Fruit fly (Drosophila melanogaster) whole organism, embryonic: ENCODE results near the gene CG43060.

Experiments
- B-H1 ChIP-seq: fragments of 200-800 bp; sonication (Bioruptor generic); IDR thresholded peaks from 3 replicates; pipeline ENCODE4 v1.3.6; 2022; ENCODE audit warnings: missing biosample characterization, missing genetic modification characterization
- CG10267 ChIP-seq: fragments of 200-800 bp; sonication (Bioruptor generic); optimal IDR thresholded peaks from 2 replicates; lab custom pipeline; 2018; ENCODE audit warnings: missing biosample characterization, mild to moderate bottlenecking, missing genetic modification characterization, moderate library complexity
- CG11456 ChIP-seq: fragments of 200-800 bp; sonication (Bioruptor generic); IDR thresholded peaks from 3 replicates; pipeline ENCODE4 v1.3.6; 2022; ENCODE audit warnings: missing biosample characterization, missing genetic modification characterization
- CG11696 ChIP-seq: fragments of 200-800 bp; sonication (Bioruptor generic); IDR thresholded peaks from 2 replicates; pipeline ENCODE4 v1.3.6; 2022; ENCODE audit warnings: missing biosample characterization, missing genetic modification characterization
- CG12104 ChIP-seq: fragments of 200-800 bp; sonication (Bioruptor generic); optimal IDR thresholded peaks from 3 replicates; lab custom pipeline; 2016; ENCODE audit warnings: missing biosample characterization, missing genetic modification characterization
- CG12299 ChIP-seq: fragments of 200-800 bp; sonication (Bioruptor generic); optimal IDR thresholded peaks from 2 replicates; lab custom pipeline; 2018; ENCODE audit warnings: missing biosample characterization, mild to moderate bottlenecking, missing genetic modification characterization
- CG13287 ChIP-seq: fragments of 200-800 bp; sonication (Bioruptor generic); IDR thresholded peaks from 2 replicates; pipeline ENCODE4 v1.3.6; 2022; ENCODE audit warnings: missing biosample characterization, missing genetic modification characterization; ENCODE audit not compliant: partially characterized antibody
- CG14050 ChIP-seq: fragments of 200-800 bp; sonication (Bioruptor generic); IDR thresholded peaks from 3 replicates; pipeline ENCODE4 v1.3.6; 2022; ENCODE audit warnings: missing biosample characterization, missing genetic modification characterization
- CG14441 ChIP-seq: fragments of 200-800 bp; sonication (Bioruptor generic); IDR thresholded peaks from 2 replicates; pipeline ENCODE4 v1.3.6; 2022; ENCODE audit warnings: missing biosample characterization, missing genetic modification characterization
- CG14860 ChIP-seq: fragments of 200-800 bp; sonication (Bioruptor generic); IDR thresholded peaks from 3 replicates; pipeline ENCODE4 v1.3.6; 2022; ENCODE audit warnings: missing biosample characterization, missing genetic modification characterization; ENCODE audit not compliant: partially characterized antibody
- CG15479 ChIP-seq: fragments of 200-800 bp; sonication (Bioruptor generic); optimal IDR thresholded peaks from 3 replicates; lab custom pipeline; 2019; ENCODE audit warnings: missing biosample characterization, mild to moderate bottlenecking, missing genetic modification characterization, moderate library complexity
- CG18476 ChIP-seq: fragments of 200-800 bp; sonication (Bioruptor generic); optimal IDR thresholded peaks from 2 replicates; lab custom pipeline; 2016; ENCODE audit warnings: missing biosample characterization, mild to moderate bottlenecking, missing genetic modification characterization
- CG2889 ChIP-seq: fragments of 200-800 bp; sonication (Bioruptor generic); IDR thresholded peaks from 3 replicates; pipeline ENCODE4 v1.3.6; 2022; ENCODE audit warnings: missing biosample characterization, missing genetic modification characterization
- CG31224 ChIP-seq: fragments of 200-800 bp; sonication (Bioruptor generic); IDR thresholded peaks from 2 replicates; pipeline ENCODE4 v1.3.6; 2022; ENCODE audit warnings: missing biosample characterization, missing genetic modification characterization
- CG32772 ChIP-seq: fragments of 200-800 bp; sonication (Bioruptor generic); IDR thresholded peaks from 2 replicates; pipeline ENCODE4 v1.3.6; 2022; ENCODE audit warnings: missing biosample characterization, missing genetic modification characterization
- CG4424 ChIP-seq: fragments of 200-800 bp; sonication (Bioruptor generic); optimal IDR thresholded peaks from 3 replicates; lab custom pipeline; 2016; ENCODE audit warnings: missing biosample characterization, missing genetic modification characterization
- CG5245 ChIP-seq: fragments of 200-800 bp; sonication (Bioruptor generic); optimal IDR thresholded peaks from 3 replicates; lab custom pipeline; 2016; ENCODE audit warnings: missing biosample characterization, missing genetic modification characterization
- CG6254 ChIP-seq: fragments of 200-800 bp; sonication (Bioruptor generic); optimal IDR thresholded peaks from 3 replicates; lab custom pipeline; 2017; ENCODE audit warnings: mild to moderate bottlenecking, missing biosample characterization, missing genetic modification reagents, missing genetic modification characterization
- CG7987 ChIP-seq: fragments of 200-800 bp; sonication (Bioruptor generic); optimal IDR thresholded peaks from 2 replicates; lab custom pipeline; 2018; ENCODE audit warnings: missing biosample characterization, mild to moderate bottlenecking, missing genetic modification characterization, moderate library complexity
- CG9797 ChIP-seq: fragments of 200-800 bp; sonication (Bioruptor generic); optimal IDR thresholded peaks from 3 replicates; lab custom pipeline; 2018; ENCODE audit warnings: missing biosample characterization, mild to moderate bottlenecking, missing genetic modification characterization
- CG9817 ChIP-seq: fragments of 200-800 bp; sonication (Bioruptor generic); optimal IDR thresholded peaks from 2 replicates; lab custom pipeline; 2018; ENCODE audit warnings: missing biosample characterization, mild to moderate bottlenecking, missing genetic modification characterization, moderate library complexity
- D19B ChIP-seq: fragments of 200-800 bp; sonication (Bioruptor generic); optimal IDR thresholded peaks from 2 replicates; lab custom pipeline; 2017; ENCODE audit warnings: missing biosample characterization, mild to moderate bottlenecking, missing genetic modification characterization
- Gug ChIP-seq: fragments of 200-800 bp; sonication (Bioruptor generic); IDR thresholded peaks from 4 replicates; pipeline ENCODE4 v1.3.6; 2022; ENCODE audit warnings: missing biosample characterization, missing genetic modification characterization
- HLH4C ChIP-seq: fragments of 200-800 bp; sonication (Bioruptor generic); IDR thresholded peaks from 3 replicates; pipeline ENCODE4 v1.3.6; 2022; ENCODE audit warnings: missing biosample characterization, missing genetic modification characterization; ENCODE audit not compliant: partially characterized antibody
- NfI ChIP-seq: fragments of 200-800 bp; sonication (Bioruptor generic); optimal IDR thresholded peaks from 3 replicates; lab custom pipeline; 2018; ENCODE audit warnings: missing biosample characterization, mild to moderate bottlenecking, missing genetic modification characterization, moderate library complexity
- Xrp1 ChIP-seq: fragments of 200-800 bp; sonication (Bioruptor generic); IDR thresholded peaks from 2 replicates; pipeline ENCODE4 v1.3.6; 2022; ENCODE audit warnings: missing biosample characterization, missing genetic modification characterization
- bsh ChIP-seq, 2 experiments: fragments of 200-800 bp; sonication (Bioruptor generic); optimal IDR thresholded peaks; 2 replicates each; lab custom pipeline; 2017 to 2018; ENCODE audit warnings: mild to moderate bottlenecking in 2 of 2, missing biosample characterization in 2 of 2, missing genetic modification characterization in 2 of 2, moderate library complexity in 1 of 2
- caup ChIP-seq: fragments of 200-800 bp; sonication (Bioruptor generic); optimal IDR thresholded peaks from 3 replicates; lab custom pipeline; 2017; ENCODE audit warnings: missing biosample characterization, mild to moderate bottlenecking, missing genetic modification characterization, moderate library complexity; ENCODE audit not compliant: severe bottlenecking
- ci ChIP-seq: fragments of 200-800 bp; sonication (Bioruptor generic); IDR thresholded peaks from 3 replicates; pipeline ENCODE4 v1.3.6; 2022; ENCODE audit warnings: missing biosample characterization, missing genetic modification characterization
- danr ChIP-seq: fragments of 200-800 bp; sonication (Bioruptor generic); IDR thresholded peaks from 2 replicates; pipeline ENCODE4 v1.3.6; 2022; ENCODE audit warnings: missing biosample characterization, missing genetic modification characterization
- esg ChIP-seq: fragments of 200-800 bp; sonication (Bioruptor generic); conservative IDR thresholded peaks from 2 replicates; pipeline ENCODE4 v1.3.6; 2022; ENCODE audit warnings: missing biosample characterization, missing genetic modification characterization
- fd3F ChIP-seq: fragments of 200-800 bp; sonication (Bioruptor generic); optimal IDR thresholded peaks from 2 replicates; lab custom pipeline; 2018; ENCODE audit warnings: missing biosample characterization, mild to moderate bottlenecking, missing genetic modification characterization, moderate library complexity
- fru ChIP-seq: fragments of >200 bp; optimal IDR thresholded peaks from 2 replicates; lab custom pipeline; 2017
- ind ChIP-seq: fragments of 200-800 bp; sonication (Bioruptor generic); optimal IDR thresholded peaks from 3 replicates; lab custom pipeline; 2016; ENCODE audit warnings: missing biosample characterization, missing genetic modification characterization
- kni ChIP-seq: fragments of 200-800 bp; sonication (Bioruptor generic); optimal IDR thresholded peaks from 3 replicates; lab custom pipeline; 2017; ENCODE audit warnings: mild to moderate bottlenecking, missing biosample characterization, missing genetic modification reagents, missing genetic modification characterization
- lbe ChIP-seq: fragments of 200-800 bp; sonication (Bioruptor generic); optimal IDR thresholded peaks from 2 replicates; lab custom pipeline; 2016; ENCODE audit warnings: missing biosample characterization, mild to moderate bottlenecking, missing genetic modification characterization
- lmd ChIP-seq: fragments of 200-800 bp; sonication (Bioruptor generic); IDR thresholded peaks from 2 replicates; pipeline ENCODE4 v1.3.6; 2022; ENCODE audit warnings: missing biosample characterization, missing genetic modification characterization
- nerfin-2 ChIP-seq: fragments of 200-800 bp; sonication (Bioruptor generic); IDR thresholded peaks from 2 replicates; pipeline ENCODE4 v1.3.6; 2022; ENCODE audit warnings: missing biosample characterization, missing genetic modification characterization; ENCODE audit not compliant: partially characterized antibody
- odd ChIP-seq: fragments of 200-800 bp; sonication (Bioruptor generic); optimal IDR thresholded peaks from 2 replicates; lab custom pipeline; 2017; ENCODE audit warnings: missing biosample characterization, mild to moderate bottlenecking, missing genetic modification characterization
- pho ChIP-seq: fragments of 200-800 bp; sonication (Bioruptor generic); optimal IDR thresholded peaks from 2 replicates; lab custom pipeline; 2016; ENCODE audit warnings: missing biosample characterization, missing genetic modification characterization
- seq ChIP-seq: fragments of 200-800 bp; sonication (Bioruptor generic); IDR thresholded peaks from 2 replicates; pipeline ENCODE4 v1.3.6; 2022; ENCODE audit warnings: missing biosample characterization, missing genetic modification characterization
- sisA ChIP-seq: fragments of 200-800 bp; sonication (Bioruptor generic); IDR thresholded peaks from 2 replicates; pipeline ENCODE4 v1.3.6; 2022; ENCODE audit warnings: missing biosample characterization, missing genetic modification characterization
- slbo ChIP-seq: fragments of 200-800 bp; sonication (Bioruptor generic); IDR thresholded peaks from 2 replicates; pipeline ENCODE4 v1.3.6; 2022; ENCODE audit warnings: missing biosample characterization, missing genetic modification characterization
- tio ChIP-seq: fragments of 200-800 bp; sonication (Bioruptor generic); optimal IDR thresholded peaks from 2 replicates; lab custom pipeline; 2017; ENCODE audit warnings: missing biosample characterization, missing genetic modification characterization, inconsistent platforms
- unc-4 ChIP-seq: fragments of 200-800 bp; sonication (Bioruptor generic); IDR thresholded peaks from 2 replicates; pipeline ENCODE4 v1.3.6; 2022; ENCODE audit warnings: missing biosample characterization, missing genetic modification characterization; ENCODE audit not compliant: partially characterized antibody
- zen2 ChIP-seq: fragments of 200-800 bp; sonication (Bioruptor generic); IDR thresholded peaks from 3 replicates; pipeline ENCODE4 v1.3.6; 2022; ENCODE audit warnings: missing biosample characterization, missing genetic modification characterization; ENCODE audit not compliant: partially characterized antibody
- zfh2 ChIP-seq: fragments of 200-800 bp; sonication (Bioruptor generic); optimal IDR thresholded peaks from 2 replicates; lab custom pipeline; 2016; ENCODE audit warnings: missing biosample characterization, missing genetic modification characterization

The CG43060 gene

dm6 chr3R:8013121-8014009, 27.7 kb upstream of the CG43060 start, which contains the start of the genes CG10435 and Pbp95 (continued):
- TF ChIP-seq Gug (GFP tag; lab: Robert Waterston, UW) (peak; percentile 70; the same call in 2 of the 4 replicates), CG13287 (peak; percentile 76), fru (lab: Kevin White, UChicago) (no peak), CG10267 (peak; percentile 86), fd3F (GFP tag; lab: Kevin White, UChicago) (peak; percentile 31), CG2889 (GFP tag; lab: Robert Waterston, UW) (peak; percentile 39; the same call in 1 of the 3 replicates), CG12299 (tag; lab: Kevin White, UChicago) (no peak), ci (GFP tag; lab: Robert Waterston, UW) (peak; percentile 68), bsh (GFP tag; optimal IDR thresholded peaks at IDR 0.05; lab: Kevin White, UChicago) (peak in 1 of 2 experiments; percentile 34), zen2 (peak; percentile 61; the same call in 2 of the 3 replicates), odd (GFP tag; lab: Kevin White, UChicago) (no peak), tio (GFP tag; lab: Kevin White, UChicago) (no peak), CG31224 (peak; percentile 38; the same call in 1 of the 2 replicates), esg (GFP tag; lab: Robert Waterston, UW) (no peak), CG6254 (peak; percentile 30), CG14860 (peak; percentile 44; the same call in 1 of the 3 replicates), kni (GFP tag; lab: Kevin White, UChicago) (no peak), CG18476 (peak; percentile 39), CG12104 (GFP tag; lab: Kevin White, UChicago) (peak; percentile 8), lmd (GFP tag; lab: Robert Waterston, UW) (peak; percentile 38; the same call in 1 of the 2 replicates), pho (peak; percentile 59), lbe (GFP tag; lab: Kevin White, UChicago) (peak; percentile 58), unc-4 (GFP tag; lab: Robert Waterston, UW) (peak; percentile 66), caup (GFP tag; lab: Kevin White, UChicago) (peak; percentile 31), CG11456 (GFP tag; lab: Robert Waterston, UW) (peak; percentile 66), CG11696 (GFP tag; lab: Robert Waterston, UW) (no peak), CG9797 (GFP tag; lab: Kevin White, UChicago) (no peak), NfI (GFP tag; lab: Kevin White, UChicago) (peak; percentile 51), zfh2 (GFP tag; lab: Kevin White, UChicago) (peak; percentile 68), CG7987 (GFP tag; lab: Kevin White, UChicago) (peak; percentile 5), nerfin-2 (GFP tag; lab: Robert Waterston, UW) (0 out of 2 replicates have a peak, but pooled peaks have one; percentile 32), ind (GFP tag; lab: Kevin White, UChicago) (peak; percentile 69), CG9817 (tag; lab: Kevin White, UChicago) (peak; percentile 42), CG32772 (peak; percentile 48; the same call in 1 of the 2 replicates), CG15479 (GFP tag; lab: Kevin White, UChicago) (no peak), Xrp1 (peak; percentile 53; the same call in 1 of the 2 replicates), B-H1 (GFP tag; lab: Robert Waterston, UW) (peak; percentile 37; the same call in 2 of the 3 replicates), slbo (GFP tag; lab: Robert Waterston, UW) (peak; percentile 78), seq (GFP tag; lab: Robert Waterston, UW) (peak; percentile 33; the same call in 1 of the 2 replicates), danr (GFP tag; lab: Robert Waterston, UW) (no peak; the same call in 1 of the 2 replicates), D19B (GFP tag; lab: Kevin White, UChicago) (peak; percentile 96), CG5245 (GFP tag; lab: Kevin White, UChicago) (no peak), CG14441 (GFP tag; lab: Robert Waterston, UW) (peak; percentile 47), HLH4C (GFP tag; lab: Robert Waterston, UW) (peak; percentile 59), sisA (GFP tag; lab: Robert Waterston, UW) (peak; percentile 55), CG14050 (GFP tag; lab: Robert Waterston, UW) (peak; percentile 53; the same call in 2 of the 3 replicates), CG4424 (peak; percentile 52)
